Worm (Caenorhabditis elegans) whole organism, L1 larva: ENCODE data around the gene arrd-23.

Source experiments
- C16A3.4 ChIP-seq: fragments of 150-350 bp; optimal IDR thresholded peaks from 2 replicates; lab custom pipeline; 2014; ENCODE audit warnings: missing biosample characterization, missing genetic modification characterization
- C34B4.2 ChIP-seq: sonication (generic microtip); optimal IDR thresholded peaks from 2 replicates; lab custom pipeline; 2017; ENCODE audit warnings: mild to moderate bottlenecking, missing genetic modification characterization, missing compliant biosample characterization
- Y116A8C.19 ChIP-seq: sonication (generic microtip); optimal IDR thresholded peaks from 2 replicates; lab custom pipeline; 2016; ENCODE audit warnings: missing compliant biosample characterization, missing genetic modification characterization, borderline replicate concordance
- ama-1 ChIP-seq: fragments of 150-350 bp; optimal IDR thresholded peaks from 2 replicates; lab custom pipeline; 2014
- ceh-63 ChIP-seq: fragments of 200-800 bp; sonication (Bioruptor generic); optimal IDR thresholded peaks from 2 replicates; lab custom pipeline; 2018; ENCODE audit warnings: mild to moderate bottlenecking, missing genetic modification characterization, missing compliant biosample characterization
- ceh-88 ChIP-seq: fragments of 200-800 bp; sonication (Bioruptor generic); IDR thresholded peaks from 2 replicates; pipeline ENCODE4 v1.3.6; 2022; ENCODE audit warnings: missing genetic modification characterization, missing compliant biosample characterization
- ces-1 ChIP-seq: fragments of 150-350 bp; optimal IDR thresholded peaks from 2 replicates; lab custom pipeline; 2014; ENCODE audit warnings: missing biosample characterization, missing genetic modification reagents, missing genetic modification characterization
- dpl-1 ChIP-seq, 3 experiments: fragments of 150-350 bp in 2 of 3; sonication (generic microtip) in 1 of 3; optimal IDR thresholded peaks; 2 replicates each; lab custom pipeline; 2014 to 2017; ENCODE audit warnings: missing biosample characterization in 3 of 3, missing genetic modification characterization in 3 of 3, missing genetic modification reagents in 3 of 3
- efl-1 ChIP-seq, 4 experiments: fragments of 150-350 bp; optimal IDR thresholded peaks in 3 of 4; peaks in 1 of 4; 1 replicate in 1 of 4; 2 replicates in 3 of 4; lab custom pipeline; 2014; ENCODE audit warnings: missing biosample characterization in 2 of 4, missing genetic modification characterization in 2 of 4, missing genetic modification reagents in 2 of 4
- efl-3 ChIP-seq: fragments of 200-800 bp; sonication (Bioruptor generic); optimal IDR thresholded peaks from 2 replicates; lab custom pipeline; 2018; ENCODE audit warnings: mild to moderate bottlenecking, missing genetic modification characterization, missing compliant biosample characterization
- egl-13 ChIP-seq: sonication (generic microtip); optimal IDR thresholded peaks from 2 replicates; lab custom pipeline; 2016; ENCODE audit warnings: missing genotype, missing genetic modification reagents, missing genetic modification characterization, missing compliant biosample characterization
- fkh-10 ChIP-seq: sonication (generic microtip); optimal IDR thresholded peaks from 2 replicates; lab custom pipeline; 2017; ENCODE audit warnings: missing biosample characterization, missing genetic modification reagents, missing genetic modification characterization
- fkh-4 ChIP-seq: sonication (generic microtip); optimal IDR thresholded peaks from 2 replicates; lab custom pipeline; 2016; ENCODE audit warnings: missing compliant biosample characterization, missing genetic modification characterization, borderline replicate concordance
- fkh-8 ChIP-seq: sonication (generic microtip); optimal IDR thresholded peaks from 2 replicates; lab custom pipeline; 2016; ENCODE audit warnings: mild to moderate bottlenecking, missing genetic modification characterization, missing compliant biosample characterization
- fos-1 ChIP-seq: fragments of 150-350 bp; optimal IDR thresholded peaks from 2 replicates; lab custom pipeline; 2014; ENCODE audit warnings: missing biosample characterization, missing genetic modification characterization
- grh-1 ChIP-seq: fragments of 200-800 bp; sonication (Bioruptor generic); IDR thresholded peaks from 2 replicates; pipeline ENCODE4 v1.3.6; 2022; ENCODE audit warnings: missing genetic modification reagents, missing genetic modification characterization, missing compliant biosample characterization
- isw-1 ChIP-seq: fragments of 200-800 bp; sonication (Bioruptor generic); IDR thresholded peaks from 2 replicates; pipeline ENCODE4 v1.3.6; 2022; ENCODE audit warnings: missing genetic modification characterization, missing compliant biosample characterization
- jun-1 ChIP-seq: fragments of 150-350 bp; optimal IDR thresholded peaks from 2 replicates; lab custom pipeline; 2014; ENCODE audit warnings: missing biosample characterization, missing genetic modification reagents, missing genetic modification characterization
- lin-14 ChIP-seq: fragments of 200-800 bp; sonication (Bioruptor generic); optimal IDR thresholded peaks from 2 replicates; lab custom pipeline; 2018; ENCODE audit warnings: mild to moderate bottlenecking, missing genetic modification characterization, moderate library complexity, missing compliant biosample characterization
- lin-15B ChIP-seq: fragments of 150-350 bp; sonication (generic microtip); optimal IDR thresholded peaks from 3 replicates; lab custom pipeline; 2014; ENCODE audit warnings: missing biosample characterization, missing genetic modification characterization
- lin-39 ChIP-seq: fragments of 150-350 bp; optimal IDR thresholded peaks from 2 replicates; lab custom pipeline; 2014; ENCODE audit warnings: missing biosample characterization, missing genetic modification reagents, missing genetic modification characterization
- lsy-2 ChIP-seq, 2 experiments: fragments of 150-350 bp; optimal IDR thresholded peaks; 2 replicates each; lab custom pipeline; 2014; ENCODE audit warnings: missing biosample characterization in 2 of 2, missing genetic modification characterization in 2 of 2
- mab-9 ChIP-seq: fragments of 200-800 bp; sonication (Bioruptor generic); IDR thresholded peaks from 2 replicates; pipeline ENCODE4 v1.3.6; 2022; ENCODE audit warnings: missing genetic modification reagents, missing genetic modification characterization, missing compliant biosample characterization
- mef-2 ChIP-seq: fragments of 150-350 bp; optimal IDR thresholded peaks from 2 replicates; lab custom pipeline; 2014; ENCODE audit warnings: missing biosample characterization, missing genetic modification characterization
- nhr-20 ChIP-seq: sonication (generic microtip); optimal IDR thresholded peaks from 2 replicates; lab custom pipeline; 2016; ENCODE audit warnings: mild to moderate bottlenecking, missing genetic modification characterization, missing compliant biosample characterization
- nhr-237 ChIP-seq: fragments of 150-350 bp; optimal IDR thresholded peaks from 2 replicates; lab custom pipeline; 2014; ENCODE audit warnings: missing biosample characterization, missing genetic modification characterization
- nhr-71 ChIP-seq: sonication (generic microtip); optimal IDR thresholded peaks from 2 replicates; lab custom pipeline; 2016; ENCODE audit warnings: mild to moderate bottlenecking, missing genetic modification characterization, moderate library complexity, missing compliant biosample characterization
- nhr-76 ChIP-seq: sonication (generic microtip); optimal IDR thresholded peaks from 2 replicates; lab custom pipeline; 2017; ENCODE audit warnings: missing biosample characterization, missing genetic modification characterization
- nhr-84 ChIP-seq: sonication (generic microtip); optimal IDR thresholded peaks from 2 replicates; lab custom pipeline; 2017; ENCODE audit warnings: missing biosample characterization, missing genetic modification characterization
- nhr-90 ChIP-seq: sonication (generic microtip); optimal IDR thresholded peaks from 2 replicates; lab custom pipeline; 2016; ENCODE audit warnings: mild to moderate bottlenecking, missing genetic modification characterization, missing compliant biosample characterization; ENCODE audit not compliant: poor library complexity
- pqm-1 ChIP-seq: sonication (generic microtip); optimal IDR thresholded peaks from 3 replicates; lab custom pipeline; 2017; ENCODE audit warnings: missing biosample characterization, missing genetic modification characterization
- skn-1 ChIP-seq: fragments of 150-350 bp; optimal IDR thresholded peaks from 2 replicates; lab custom pipeline; 2014; ENCODE audit warnings: missing biosample characterization, missing genetic modification characterization
- snpc-4 ChIP-seq: fragments of 150-350 bp; optimal IDR thresholded peaks from 2 replicates; lab custom pipeline; 2014; ENCODE audit warnings: missing biosample characterization, missing genetic modification characterization
- snu-23 ChIP-seq: sonication (generic microtip); optimal IDR thresholded peaks from 2 replicates; lab custom pipeline; 2016; ENCODE audit warnings: missing genetic modification characterization, missing compliant biosample characterization
- sox-4 ChIP-seq: sonication (generic microtip); optimal IDR thresholded peaks from 2 replicates; lab custom pipeline; 2016; ENCODE audit warnings: missing genetic modification characterization, missing compliant biosample characterization
- unc-130 ChIP-seq: fragments of 150-350 bp; optimal IDR thresholded peaks from 2 replicates; lab custom pipeline; 2017; ENCODE audit warnings: missing biosample characterization, missing genetic modification characterization, inconsistent platforms
- unc-30 ChIP-seq: sonication (generic microtip); optimal IDR thresholded peaks from 2 replicates; lab custom pipeline; 2017; ENCODE audit warnings: missing biosample characterization, missing genetic modification characterization
- unc-86 ChIP-seq: sonication (generic microtip); optimal IDR thresholded peaks from 2 replicates; lab custom pipeline; 2016; ENCODE audit warnings: missing genetic modification characterization, missing compliant biosample characterization
- xbp-1 ChIP-seq: sonication (generic microtip); optimal IDR thresholded peaks from 2 replicates; lab custom pipeline; 2016; ENCODE audit warnings: missing genetic modification characterization, missing compliant biosample characterization
- zip-4 ChIP-seq: fragments of 200-800 bp; sonication (Bioruptor generic); optimal IDR thresholded peaks from 2 replicates; lab custom pipeline; 2018; ENCODE audit warnings: mild to moderate bottlenecking, missing genetic modification characterization, moderate library complexity, missing compliant biosample characterization

The arrd-23 gene

ce11 chrX:4929657-4930056 lies 43.9 kb downstream of the arrd-23 start, which contains the start of gene mct-4:
Gene mct-4 (minus strand): TSS chrX:4929757.
- TF ChIP-seq egl-13 (tag; lab: Kevin White, UChicago) (no peak), ces-1 (GFP tag; lab: Kevin White, UChicago) (no peak), nhr-90 (tag; lab: Kevin White, UChicago) (no peak), ceh-88 (GFP tag; lab: Robert Waterston, UW) (no peak), lin-39 (tag; lab: Kevin White, UChicago) (no peak), unc-30 (tag; lab: Kevin White, UChicago) (no peak), C34B4.2 (tag; lab: Kevin White, UChicago) (no peak), nhr-237 (tag; lab: Kevin White, UChicago) (no peak), zip-4 (GFP tag; lab: Kevin White, UChicago) (no peak), isw-1 (GFP tag; lab: Robert Waterston, UW) (no peak), pqm-1 (tag; lab: Kevin White, UChicago) (no peak), Y116A8C.19 (tag; lab: Kevin White, UChicago) (no peak), snpc-4 (tag; lab: Kevin White, UChicago) (no peak), nhr-76 (no peak), xbp-1 (tag; lab: Kevin White, UChicago) (no peak), nhr-84 (tag; lab: Kevin White, UChicago) (no peak), jun-1 (tag; lab: Kevin White, UChicago) (no peak), nhr-71 (no peak), ceh-63 (GFP tag; lab: Kevin White, UChicago) (no peak), C16A3.4 (no peak)
- TF ChIP-seq, all 84 proteins: peak for 0

ce11 chrX:4932023-4932422 lies 46.3 kb downstream of the arrd-23 start:
- TF ChIP-seq dpl-1 (GFP tag; optimal IDR thresholded peaks at IDR 0.05; lab: Kevin White, UChicago) (no peak), grh-1 (GFP tag; lab: Robert Waterston, UW) (no peak), efl-3 (GFP tag; lab: Kevin White, UChicago) (no peak), mab-9 (GFP tag; lab: Robert Waterston, UW) (no peak), efl-1 (optimal IDR thresholded peaks at IDR 0.05; lab: Kevin White, UChicago) (no peak), efl-1 (GFP tag; optimal IDR thresholded peaks at IDR 0.05 in 1 of 2; lab: Kevin White, UChicago) (peak in 1 of 2 experiments; percentile 26), nhr-20 (no peak), ama-1 (no peak), lin-14 (GFP tag; lab: Kevin White, UChicago) (peak; percentile 54), mef-2 (no peak), unc-130 (tag; lab: Kevin White, UChicago) (no peak), lin-15B (tag; lab: Kevin White, UChicago) (no peak), C34B4.2 (tag; lab: Kevin White, UChicago) (no peak)

ce11 chrX:4932964-4933363 lies 47.2 kb downstream of the arrd-23 start:
- no peak for TF ChIP-seq fkh-4 (tag; lab: Kevin White, UChicago)
- no peak for TF ChIP-seq snu-23 (GFP tag; lab: Kevin White, UChicago)
- no peak for TF ChIP-seq sox-4 (tag; lab: Kevin White, UChicago)
- TF ChIP-seq fos-1 (tag; lab: Kevin White, UChicago), result no peak
- peak; percentile 77 for TF ChIP-seq lin-14 (GFP tag; lab: Kevin White, UChicago)
- TF ChIP-seq fkh-10, result no peak
- TF ChIP-seq unc-86 (tag; lab: Kevin White, UChicago), result peak; percentile 21
- no peak for TF ChIP-seq skn-1 (tag; lab: Kevin White, UChicago)
- TF ChIP-seq lsy-2 (tag; optimal IDR thresholded peaks at IDR 0.05; lab: Kevin White, UChicago), result no peak
- peak; percentile 21 for TF ChIP-seq fkh-8
